Fruit fly (Drosophila melanogaster): ENCODE measurements around the gene mei-9.

DNA sequence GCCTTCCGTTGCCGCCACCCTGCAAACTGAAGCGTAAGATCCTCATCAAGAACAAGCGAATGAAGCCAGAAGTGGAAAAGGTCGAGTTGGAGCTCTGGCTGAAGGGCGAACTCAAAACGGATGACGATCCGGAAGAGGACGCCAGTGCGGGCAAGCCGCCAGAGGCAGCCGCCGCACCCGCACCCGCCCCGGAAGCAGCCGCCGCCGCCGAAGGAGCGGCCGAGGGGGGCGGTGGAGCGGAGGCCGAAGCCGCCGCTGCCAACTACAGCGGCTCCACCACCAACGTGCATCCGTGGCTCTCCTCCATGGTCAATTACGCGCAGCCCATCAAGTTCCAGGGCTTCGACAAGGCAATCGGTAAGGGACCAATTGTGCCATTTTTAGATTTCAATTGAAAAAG lies 39.9 kb upstream of the mei-9 start:
- no peak for TF ChIP-seq CTCF (optimal IDR thresholded peaks at IDR 0.05)
- no peak for TF ChIP-seq CG8478 (optimal IDR thresholded peaks at IDR 0.05)

Measured in S2 (cell line).